Worm (Caenorhabditis elegans) whole organism, late embryonic: ENCODE measurements around the gene C33A12.4.

Experiments used
- C38D4.7 ChIP-seq: fragments of 200-800 bp; sonication (Bioruptor generic); optimal IDR thresholded peaks from 2 replicates; lab custom pipeline; 2018; ENCODE audit warnings: mild to moderate bottlenecking, missing genetic modification characterization, moderate library complexity, missing compliant biosample characterization
- T23F11.4 ChIP-seq: fragments of 200-800 bp; sonication (Bioruptor generic); optimal IDR thresholded peaks from 2 replicates; lab custom pipeline; 2018; ENCODE audit warnings: mild to moderate bottlenecking, missing genetic modification characterization, missing compliant biosample characterization
- Y22D7AL.16 ChIP-seq: sonication (generic microtip); optimal IDR thresholded peaks from 2 replicates; lab custom pipeline; 2016; ENCODE audit warnings: missing genetic modification characterization, missing compliant biosample characterization
- ahr-1 ChIP-seq: sonication (generic microtip); optimal IDR thresholded peaks from 2 replicates; lab custom pipeline; 2016; ENCODE audit warnings: missing genetic modification characterization, missing compliant biosample characterization
- ama-1 ChIP-seq: fragments of 150-350 bp; optimal IDR thresholded peaks from 2 replicates; lab custom pipeline; 2014
- ceh-14 ChIP-seq: sonication (generic microtip); optimal IDR thresholded peaks from 2 replicates; lab custom pipeline; 2016; ENCODE audit warnings: missing genotype, missing genetic modification characterization, missing compliant biosample characterization
- ceh-18 ChIP-seq: sonication (generic microtip); optimal IDR thresholded peaks from 2 replicates; lab custom pipeline; 2016; ENCODE audit warnings: missing genetic modification characterization, missing compliant biosample characterization
- ceh-19 ChIP-seq: fragments of 200-800 bp; sonication (Bioruptor generic); optimal IDR thresholded peaks from 2 replicates; lab custom pipeline; 2018; ENCODE audit warnings: mild to moderate bottlenecking, missing genetic modification characterization, missing compliant biosample characterization
- ceh-2 ChIP-seq: sonication (generic microtip); optimal IDR thresholded peaks from 2 replicates; lab custom pipeline; 2016; ENCODE audit warnings: missing genotype, missing genetic modification characterization, missing compliant biosample characterization
- ceh-30 ChIP-seq: fragments of 150-350 bp; optimal IDR thresholded peaks from 2 replicates; lab custom pipeline; 2014; ENCODE audit warnings: missing biosample characterization, missing genetic modification characterization
- ceh-31 ChIP-seq: sonication (generic microtip); optimal IDR thresholded peaks from 2 replicates; lab custom pipeline; 2016; ENCODE audit warnings: missing genetic modification characterization, missing compliant biosample characterization
- ceh-45 ChIP-seq: fragments of 200-800 bp; sonication (Bioruptor generic); IDR thresholded peaks from 2 replicates; pipeline ENCODE4 v1.3.6; 2022; ENCODE audit warnings: missing genetic modification reagents, missing genetic modification characterization, missing compliant biosample characterization
- ceh-48 ChIP-seq: sonication (generic microtip); optimal IDR thresholded peaks from 2 replicates; lab custom pipeline; 2016; ENCODE audit warnings: missing genetic modification characterization, inconsistent platforms, missing compliant biosample characterization
- ceh-6 ChIP-seq: fragments of 200-800 bp; sonication (Bioruptor generic); optimal IDR thresholded peaks from 2 replicates; lab custom pipeline; 2018; ENCODE audit warnings: mild to moderate bottlenecking, missing genetic modification characterization, missing compliant biosample characterization
- ceh-9 ChIP-seq: sonication (generic microtip); optimal IDR thresholded peaks from 2 replicates; lab custom pipeline; 2016; ENCODE audit warnings: mild to moderate bottlenecking, missing genetic modification characterization, inconsistent platforms, missing compliant biosample characterization
- che-1 ChIP-seq: sonication (generic microtip); optimal IDR thresholded peaks from 2 replicates; lab custom pipeline; 2016; ENCODE audit warnings: mild to moderate bottlenecking, missing genetic modification characterization, missing compliant biosample characterization
- dmd-4 ChIP-seq: sonication (generic microtip); optimal IDR thresholded peaks from 2 replicates; lab custom pipeline; 2016; ENCODE audit warnings: borderline replicate concordance, missing genetic modification characterization, missing compliant biosample characterization
- elt-4 ChIP-seq: sonication (generic microtip); optimal IDR thresholded peaks from 2 replicates; lab custom pipeline; 2016; ENCODE audit warnings: missing genetic modification characterization, missing compliant biosample characterization
- ets-4 ChIP-seq: sonication (generic microtip); optimal IDR thresholded peaks from 2 replicates; lab custom pipeline; 2016; ENCODE audit warnings: missing genetic modification characterization, missing compliant biosample characterization
- eyg-1 ChIP-seq: sonication (generic microtip); optimal IDR thresholded peaks from 2 replicates; lab custom pipeline; 2016; ENCODE audit warnings: missing genotype, missing genetic modification characterization, missing compliant biosample characterization
- fax-1 ChIP-seq: sonication (generic microtip); optimal IDR thresholded peaks from 2 replicates; lab custom pipeline; 2016; ENCODE audit warnings: missing genotype, missing genetic modification characterization, missing compliant biosample characterization
- hlh-15 ChIP-seq: sonication (generic microtip); optimal IDR thresholded peaks from 2 replicates; lab custom pipeline; 2016; ENCODE audit warnings: missing genetic modification characterization, missing compliant biosample characterization
- hlh-8 ChIP-seq: sonication (generic microtip); optimal IDR thresholded peaks from 2 replicates; lab custom pipeline; 2016; ENCODE audit warnings: missing genotype, missing genetic modification characterization, missing compliant biosample characterization
- madf-2 ChIP-seq: sonication (generic microtip); optimal IDR thresholded peaks from 2 replicates; lab custom pipeline; 2017; ENCODE audit warnings: missing genetic modification characterization, missing compliant biosample characterization
- mec-3 ChIP-seq: sonication (generic microtip); optimal IDR thresholded peaks from 2 replicates; lab custom pipeline; 2016; ENCODE audit warnings: borderline replicate concordance, missing genetic modification characterization, missing compliant biosample characterization
- nhr-11 ChIP-seq: fragments of 150-350 bp; optimal IDR thresholded peaks from 2 replicates; lab custom pipeline; 2014; ENCODE audit warnings: missing biosample characterization, missing genetic modification characterization
- nhr-232 ChIP-seq: sonication (generic microtip); optimal IDR thresholded peaks from 2 replicates; lab custom pipeline; 2016; ENCODE audit warnings: missing genetic modification characterization, missing compliant biosample characterization
- npax-4 ChIP-seq: sonication (generic microtip); optimal IDR thresholded peaks from 2 replicates; lab custom pipeline; 2016; ENCODE audit warnings: missing genetic modification characterization, missing compliant biosample characterization
- pha-2 ChIP-seq: sonication (generic microtip); optimal IDR thresholded peaks from 2 replicates; lab custom pipeline; 2017; ENCODE audit warnings: mild to moderate bottlenecking, missing genetic modification characterization, missing compliant biosample characterization
- pha-4 ChIP-seq: fragments of 150-350 bp; optimal IDR thresholded peaks from 2 replicates; lab custom pipeline; 2018; ENCODE audit warnings: missing biosample characterization, missing genetic modification reagents, missing genetic modification characterization
- pqm-1 ChIP-seq: sonication (generic microtip); optimal IDR thresholded peaks from 2 replicates; lab custom pipeline; 2016; ENCODE audit warnings: missing genetic modification characterization, missing compliant biosample characterization
- sdc-2 ChIP-seq: sonication (generic microtip); optimal IDR thresholded peaks from 2 replicates; lab custom pipeline; 2016; ENCODE audit warnings: missing genotype, missing genetic modification characterization, missing compliant biosample characterization
- ttx-3 ChIP-seq: sonication (generic microtip); optimal IDR thresholded peaks from 2 replicates; lab custom pipeline; 2016; ENCODE audit warnings: missing genetic modification reagents, missing genetic modification characterization, missing compliant biosample characterization
- unc-3 ChIP-seq, 2 experiments: fragments of 200-800 bp in 1 of 2; sonication (Bioruptor generic) in 1 of 2; sonication (generic microtip) in 1 of 2; conservative IDR thresholded peaks in 1 of 2; optimal IDR thresholded peaks in 1 of 2; 2 replicates each; pipeline versions ENCODE4 v1.3.6 to Lab custom; 2016 to 2022; ENCODE audit warnings: missing compliant biosample characterization in 2 of 2, missing genetic modification characterization in 2 of 2, missing genetic modification reagents in 1 of 2
- unc-55 ChIP-seq: sonication (generic microtip); optimal IDR thresholded peaks from 2 replicates; lab custom pipeline; 2017; ENCODE audit warnings: missing biosample characterization, missing genetic modification reagents, missing genetic modification characterization

The C33A12.4 gene

DNA sequence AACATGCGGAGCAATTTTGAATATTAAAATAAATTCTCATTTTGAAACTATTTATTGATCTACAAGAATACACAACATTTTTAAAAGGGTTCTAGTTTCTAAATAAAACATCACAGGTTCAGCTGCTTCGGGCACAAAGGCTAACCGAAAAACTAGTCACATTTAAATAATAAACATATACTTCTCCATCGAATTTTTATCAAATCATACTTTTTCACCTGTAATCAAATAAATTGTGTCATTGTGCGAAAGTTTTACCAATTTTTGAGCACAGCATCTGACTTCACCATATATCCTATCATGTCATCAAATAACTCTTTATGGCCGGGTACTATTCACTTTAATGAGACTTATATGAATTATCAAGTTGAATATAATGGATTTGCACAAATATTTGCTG is 20.0 kb downstream of the C33A12.4 start, which contains the start of gene sru-6:
Gene sru-6 (plus strand): TSS at position 301 of the 400 bp plus-strand sequence.
- TF ChIP-seq pqm-1 (tag; lab: Kevin White, UChicago) (no peak), ceh-2 (no peak), ets-4 (tag; lab: Kevin White, UChicago) (no peak), elt-4 (tag; lab: Kevin White, UChicago) (no peak), pha-2 (tag; lab: Kevin White, UChicago) (no peak), ceh-14 (tag; lab: Kevin White, UChicago) (no peak), hlh-15 (tag; lab: Kevin White, UChicago) (no peak), unc-3 (GFP tag; conservative IDR thresholded peaks at IDR 0.05; lab: Robert Waterston, UW) (no peak), unc-3 (tag; optimal IDR thresholded peaks at IDR 0.05; lab: Kevin White, UChicago) (no peak), mec-3 (no peak), che-1 (tag; lab: Kevin White, UChicago) (no peak), ceh-9 (tag; lab: Kevin White, UChicago) (no peak), fax-1 (tag; lab: Kevin White, UChicago) (no peak)

DNA sequence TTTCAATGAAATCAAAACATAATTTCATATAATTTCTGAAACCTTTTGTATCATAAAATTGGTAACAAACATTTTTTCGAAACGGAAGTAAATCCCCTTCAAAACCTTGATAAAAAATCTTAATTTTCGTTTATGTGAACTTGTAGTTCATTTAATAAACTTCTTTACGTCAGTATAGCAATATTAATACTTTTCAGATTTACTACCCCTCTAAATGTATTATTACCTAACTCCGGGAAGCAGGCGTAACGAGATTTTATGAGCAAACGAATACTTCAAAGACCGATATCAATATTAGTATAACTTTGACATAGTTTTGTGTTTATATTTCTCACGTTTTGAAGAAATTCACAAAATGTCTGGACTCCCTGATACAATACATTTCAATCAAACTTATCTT is 22.1 kb downstream of the C33A12.4 start, which contains the start of gene sru-1:
Gene sru-1 (plus strand): TSS at position 301 of the 400 bp plus-strand sequence.
- TF ChIP-seq hlh-8, result no peak
- TF ChIP-seq unc-55 (GFP tag; lab: Kevin White, UChicago), result no peak
- TF ChIP-seq hlh-15 (tag; lab: Kevin White, UChicago), result no peak
- TF ChIP-seq ttx-3, result no peak
- TF ChIP-seq ceh-14 (tag; lab: Kevin White, UChicago), result no peak
- TF ChIP-seq ets-4 (tag; lab: Kevin White, UChicago), result no peak
- TF ChIP-seq Y22D7AL.16, result no peak
- no peak for TF ChIP-seq nhr-232 (tag; lab: Kevin White, UChicago)
- no peak for TF ChIP-seq pha-4 (tag; lab: Kevin White, UChicago)
- TF ChIP-seq che-1 (tag; lab: Kevin White, UChicago), result no peak
- no peak for TF ChIP-seq ceh-18 (tag; lab: Kevin White, UChicago)

DNA sequence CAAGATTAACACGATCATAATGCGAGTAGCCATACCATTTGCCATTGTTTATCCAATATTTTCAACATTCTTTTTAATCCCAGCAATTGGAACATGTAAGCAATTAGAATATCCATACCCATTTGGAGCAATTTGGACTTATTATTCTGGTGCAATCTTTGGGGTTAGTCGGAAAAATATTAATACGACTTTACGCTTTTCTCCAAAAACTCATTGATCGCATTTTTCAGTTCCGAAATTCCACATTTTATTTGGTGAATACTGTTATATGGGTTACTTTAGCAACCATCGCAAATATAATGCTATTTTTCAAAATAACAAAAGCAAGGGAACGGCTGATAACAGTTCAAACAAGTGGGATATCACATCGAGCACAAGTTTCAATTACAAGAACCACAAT is 23.6 kb downstream of the C33A12.4 start:
- TF ChIP-seq ahr-1 (tag; lab: Kevin White, UChicago), result no peak

DNA sequence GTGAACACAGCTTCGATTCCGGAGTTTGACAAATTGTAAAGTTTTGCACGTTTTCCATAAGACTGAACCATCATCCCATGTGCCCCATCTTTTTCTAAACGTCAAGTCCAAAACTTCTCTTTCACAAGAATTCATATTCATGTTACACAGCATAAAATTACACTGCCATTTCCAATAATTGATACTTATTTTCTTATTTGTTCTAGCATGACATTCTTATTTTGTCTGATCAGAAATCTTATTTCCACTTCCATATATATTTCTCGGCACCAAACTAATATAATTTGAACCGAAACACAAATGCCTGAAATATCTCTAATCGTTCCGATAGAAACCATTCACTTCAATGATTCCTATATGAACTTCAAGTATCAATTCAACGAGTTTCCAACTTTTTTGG is 24.4 kb downstream of the C33A12.4 start, which contains the start of gene sru-2:
Gene sru-2 (plus strand): TSS at position 301 of the 400 bp plus-strand sequence.
- TF ChIP-seq ceh-30 (no peak), unc-55 (GFP tag; lab: Kevin White, UChicago) (no peak), ceh-48 (tag; lab: Kevin White, UChicago) (no peak), T23F11.4 (GFP tag; lab: Kevin White, UChicago) (no peak), sdc-2 (tag; lab: Kevin White, UChicago) (no peak), unc-3 (GFP tag; conservative IDR thresholded peaks at IDR 0.05; lab: Robert Waterston, UW) (no peak), unc-3 (tag; optimal IDR thresholded peaks at IDR 0.05; lab: Kevin White, UChicago) (no peak), ceh-31 (tag; lab: Kevin White, UChicago) (no peak), che-1 (tag; lab: Kevin White, UChicago) (no peak), pha-2 (tag; lab: Kevin White, UChicago) (no peak), dmd-4 (tag; lab: Kevin White, UChicago) (no peak), ceh-45 (GFP tag; lab: Robert Waterston, UW) (no peak), elt-4 (tag; lab: Kevin White, UChicago) (no peak), madf-2 (tag; lab: Kevin White, UChicago) (no peak)

DNA sequence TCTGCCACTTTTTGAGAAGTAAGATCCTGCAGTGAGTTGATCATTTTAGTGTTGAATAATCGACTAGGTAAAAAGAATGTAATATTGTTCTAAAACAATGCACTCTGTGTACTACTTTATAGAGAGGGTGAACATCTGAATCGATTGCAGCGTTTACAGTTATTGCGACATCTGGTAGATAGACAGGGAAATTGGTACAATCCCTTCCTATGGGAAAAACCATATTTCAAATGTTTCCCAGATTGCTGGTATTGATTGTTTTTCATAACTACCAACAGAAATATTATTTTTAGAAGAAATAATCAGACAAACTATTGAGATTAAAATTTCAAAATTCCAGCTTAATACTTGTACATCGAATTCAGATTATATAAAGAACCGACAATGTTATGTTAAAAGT is 25.3 kb downstream of the C33A12.4 start, which contains the start of gene gadr-2:
Gene gadr-2 (minus strand): TSS at position 101 of the 400 bp plus-strand sequence.
- TF ChIP-seq C38D4.7 (GFP tag; lab: Kevin White, UChicago) (no peak), ceh-45 (GFP tag; lab: Robert Waterston, UW) (no peak), mec-3 (no peak), ahr-1 (tag; lab: Kevin White, UChicago) (no peak), pqm-1 (tag; lab: Kevin White, UChicago) (no peak), ceh-6 (GFP tag; lab: Kevin White, UChicago) (no peak), ceh-19 (GFP tag; lab: Kevin White, UChicago) (no peak), madf-2 (tag; lab: Kevin White, UChicago) (no peak), pha-4 (tag; lab: Kevin White, UChicago) (no peak), sdc-2 (tag; lab: Kevin White, UChicago) (no peak), ceh-2 (no peak), nhr-11 (tag; lab: Kevin White, UChicago) (no peak), npax-4 (tag; lab: Kevin White, UChicago) (no peak), unc-3 (GFP tag; conservative IDR thresholded peaks at IDR 0.05; lab: Robert Waterston, UW) (no peak), unc-3 (tag; optimal IDR thresholded peaks at IDR 0.05; lab: Kevin White, UChicago) (no peak), ama-1 (no peak), che-1 (tag; lab: Kevin White, UChicago) (no peak), eyg-1 (no peak)
